Fruit fly (Drosophila melanogaster) whole organism: ENCODE results near the gene CG7173.

ENCODE experiments used
- CG8478 ChIP-seq: fragments of >200 bp; optimal IDR thresholded peaks from 2 replicates; lab custom pipeline; 2018; ENCODE audit warnings: inconsistent platforms
- Dll ChIP-seq: fragments of >200 bp; optimal IDR thresholded peaks from 2 replicates; lab custom pipeline; 2017
- EcR ChIP-seq, 2 experiments: fragments of >200 bp; optimal IDR thresholded peaks; 2 replicates each; lab custom pipeline; 2017; ENCODE audit warnings: missing biosample characterization in 2 of 2, missing genetic modification characterization in 2 of 2, missing genetic modification reagents in 2 of 2
- pan ChIP-seq: fragments of >200 bp; optimal IDR thresholded peaks from 2 replicates; lab custom pipeline; 2017
- psq ChIP-seq: fragments of >200 bp; optimal IDR thresholded peaks from 2 replicates; lab custom pipeline; 2017
- usp ChIP-seq: fragments of >200 bp; optimal IDR thresholded peaks from 2 replicates; lab custom pipeline; 2017; ENCODE audit warnings: missing biosample characterization, missing genetic modification characterization, mixed read lengths

Gene CG7173

DNA sequence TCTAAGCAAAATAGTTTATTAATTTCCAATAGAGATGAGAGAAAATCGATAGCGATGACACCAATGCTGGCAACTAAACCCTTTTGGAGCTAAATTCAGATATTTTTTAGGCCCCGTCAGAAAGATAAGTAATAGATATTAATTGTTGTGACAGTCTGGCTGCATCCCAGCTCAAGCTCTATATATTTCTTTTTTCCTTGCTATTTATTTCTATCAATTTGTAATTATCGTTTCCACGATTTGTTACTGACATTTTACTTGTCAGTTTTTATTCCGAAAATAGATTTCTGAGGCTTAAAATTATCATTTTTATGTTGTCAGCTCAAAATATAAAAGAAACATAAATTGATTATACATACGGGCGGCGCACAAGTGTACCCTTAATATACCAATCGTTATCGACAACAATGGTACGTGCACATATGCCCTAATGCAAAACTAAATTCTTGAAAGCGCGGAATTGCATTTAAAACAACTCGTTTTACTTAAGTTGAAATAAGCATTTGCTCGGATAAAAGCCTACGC is 10.9 kb upstream of the CG7173 start, which contains the start of the genes CRIF and SMC5:
Gene CRIF (minus strand): TSS at position 51 of the 525 bp plus-strand sequence.
Gene SMC5 (plus strand): TSS at position 329 of the 525 bp plus-strand sequence.
- no peak for TF ChIP-seq EcR (GFP tag; optimal IDR thresholded peaks at IDR 0.05; lab: Kevin White, UChicago)
- no peak for TF ChIP-seq psq
- TF ChIP-seq usp = no peak
- no peak for TF ChIP-seq pan (lab: Kevin White, UChicago)
- TF ChIP-seq Dll (lab: Kevin White, UChicago) = no peak
- no peak for TF ChIP-seq CG8478 (lab: Kevin White, UChicago)

DNA sequence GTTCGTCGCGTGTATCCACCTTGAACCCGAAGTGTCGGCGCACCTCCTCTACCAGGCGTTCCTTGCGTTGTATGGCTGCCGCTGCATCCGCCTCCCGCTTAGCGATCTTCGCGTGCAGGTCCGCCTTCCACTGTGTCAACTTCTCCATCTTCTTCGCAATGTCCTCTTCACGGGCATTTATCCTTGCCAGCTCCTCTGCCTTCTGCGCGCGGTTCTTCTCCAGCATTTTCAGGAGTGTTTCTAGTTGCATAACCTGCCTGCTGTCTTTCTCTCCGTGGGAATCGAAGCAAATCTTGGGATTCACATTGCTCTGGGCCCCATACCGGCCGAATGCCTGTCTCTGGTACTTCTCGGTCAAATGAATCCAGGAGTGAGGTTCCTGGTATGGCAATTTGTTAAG is 10.2 kb upstream of the CG7173 start:
- no peak for TF ChIP-seq CG8478 (lab: Kevin White, UChicago)
- TF ChIP-seq pan (lab: Kevin White, UChicago) = no peak
- TF ChIP-seq EcR (GFP tag; optimal IDR thresholded peaks at IDR 0.05; lab: Kevin White, UChicago) = no peak
- TF ChIP-seq usp = no peak
- no peak for TF ChIP-seq Dll (lab: Kevin White, UChicago)
- no peak for TF ChIP-seq psq

DNA sequence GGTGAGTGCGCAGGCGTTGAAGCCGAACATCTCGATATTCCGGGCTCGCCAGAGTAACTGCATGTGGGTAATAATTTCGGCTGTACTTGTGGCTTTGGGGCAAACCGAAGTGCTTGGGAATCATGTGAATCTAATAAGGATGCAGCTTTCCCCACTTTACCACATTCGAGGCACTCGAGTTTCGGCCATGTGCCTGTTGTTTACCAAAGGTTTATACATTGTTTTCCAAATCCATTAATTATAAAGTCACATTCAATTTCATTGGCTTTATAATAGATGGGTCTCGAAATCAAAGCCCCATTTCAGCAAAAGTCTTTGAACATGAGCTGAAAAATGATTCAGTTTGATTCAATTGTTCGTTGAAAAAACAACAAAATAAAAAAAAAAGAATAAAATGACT is 7.1 kb upstream of the CG7173 start, which contains the start of gene CG7634:
Gene CG7634 (plus strand): TSS at position 301 of the 400 bp plus-strand sequence.
- TF ChIP-seq usp = no peak
- no peak for TF ChIP-seq psq
- TF ChIP-seq pan (lab: Kevin White, UChicago) = no peak
- no peak for TF ChIP-seq CG8478 (lab: Kevin White, UChicago)
- no peak for TF ChIP-seq EcR (GFP tag; optimal IDR thresholded peaks at IDR 0.05; lab: Kevin White, UChicago)
- no peak for TF ChIP-seq Dll (lab: Kevin White, UChicago)

DNA sequence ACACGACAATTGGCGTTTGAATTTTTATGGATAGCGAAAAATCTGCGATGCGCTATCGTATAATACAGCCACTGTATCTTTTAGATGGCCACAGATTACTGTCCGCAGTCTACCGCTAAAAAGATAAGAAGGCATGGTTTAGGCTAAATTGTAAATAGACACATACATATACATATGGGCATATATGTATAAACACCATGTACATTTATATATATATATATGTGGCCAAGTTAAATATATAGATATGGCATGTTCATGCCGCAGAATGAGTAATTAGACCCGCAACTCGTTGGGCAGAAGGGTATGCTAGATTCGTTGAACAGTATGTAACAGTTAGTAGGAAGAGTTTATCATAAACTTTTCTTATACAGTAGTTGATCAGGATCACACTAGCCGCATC is 4.1 kb upstream of the CG7173 start, which contains the start of gene CapaR:
Gene CapaR (minus strand): TSS at position 101 of the 400 bp plus-strand sequence.
- TF ChIP-seq CG8478 (lab: Kevin White, UChicago) = no peak
- no peak for TF ChIP-seq usp
- TF ChIP-seq EcR (GFP tag; optimal IDR thresholded peaks at IDR 0.05; lab: Kevin White, UChicago) = no peak
- no peak for TF ChIP-seq Dll (lab: Kevin White, UChicago)
- no peak for TF ChIP-seq psq
- no peak for TF ChIP-seq pan (lab: Kevin White, UChicago)

DNA sequence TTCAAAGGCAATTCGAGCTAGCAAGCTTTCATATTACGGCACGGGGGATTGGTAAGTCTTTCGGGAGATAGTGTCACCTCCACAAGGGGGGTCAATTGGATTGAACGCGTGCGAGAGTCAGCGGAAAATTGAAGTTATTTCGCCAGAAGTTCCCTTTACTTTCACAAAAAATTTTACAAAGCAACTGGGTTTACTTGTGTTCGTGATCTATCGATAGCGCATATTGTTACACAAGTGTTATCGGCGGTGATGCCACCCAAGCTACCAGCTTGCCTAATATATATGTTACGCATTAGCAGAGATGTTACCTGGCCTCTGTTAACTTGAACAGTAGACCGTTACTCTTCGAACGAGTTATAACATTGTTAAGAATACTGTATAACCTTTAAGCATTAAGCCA is 3.3 kb downstream of the CG7173 start, which contains the start of gene Wnk:
Gene Wnk (minus strand): TSS at position 177 of the 400 bp plus-strand sequence.
- TF ChIP-seq pan (lab: Kevin White, UChicago) = no peak
- TF ChIP-seq usp = no peak
- TF ChIP-seq psq = no peak
- no peak for TF ChIP-seq EcR (GFP tag; optimal IDR thresholded peaks at IDR 0.05; lab: Kevin White, UChicago)
- no peak for TF ChIP-seq CG8478 (lab: Kevin White, UChicago)
- TF ChIP-seq Dll (lab: Kevin White, UChicago) = no peak

DNA sequence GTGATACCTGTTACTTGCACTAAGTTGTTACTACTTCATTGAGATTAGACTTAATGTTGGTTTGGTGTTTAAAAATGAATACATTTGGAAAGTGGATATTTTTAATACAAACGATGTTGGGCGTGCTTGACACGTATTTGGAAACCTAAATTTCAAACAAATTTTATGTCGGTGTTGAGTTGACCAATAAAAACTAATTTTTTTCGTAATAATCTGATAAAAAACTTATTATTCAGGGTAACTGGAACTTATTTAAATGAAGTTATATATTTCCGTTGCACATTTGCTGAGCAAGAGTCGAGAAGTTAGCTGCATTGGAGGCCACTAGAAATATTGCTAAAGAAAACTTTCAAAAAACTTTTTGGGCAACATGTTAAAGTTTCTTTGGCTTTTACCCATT is 16.0 kb downstream of the CG7173 start, which contains the start of gene CG33290:
Gene CG33290 (plus strand): TSS at position 301 of the 400 bp plus-strand sequence.
- no peak for TF ChIP-seq CG8478 (lab: Kevin White, UChicago)
- no peak for TF ChIP-seq EcR (GFP tag; optimal IDR thresholded peaks at IDR 0.05; lab: Kevin White, UChicago)
- TF ChIP-seq pan (lab: Kevin White, UChicago) = no peak
- no peak for TF ChIP-seq usp
- TF ChIP-seq Dll (lab: Kevin White, UChicago) = no peak
- TF ChIP-seq psq = no peak

DNA sequence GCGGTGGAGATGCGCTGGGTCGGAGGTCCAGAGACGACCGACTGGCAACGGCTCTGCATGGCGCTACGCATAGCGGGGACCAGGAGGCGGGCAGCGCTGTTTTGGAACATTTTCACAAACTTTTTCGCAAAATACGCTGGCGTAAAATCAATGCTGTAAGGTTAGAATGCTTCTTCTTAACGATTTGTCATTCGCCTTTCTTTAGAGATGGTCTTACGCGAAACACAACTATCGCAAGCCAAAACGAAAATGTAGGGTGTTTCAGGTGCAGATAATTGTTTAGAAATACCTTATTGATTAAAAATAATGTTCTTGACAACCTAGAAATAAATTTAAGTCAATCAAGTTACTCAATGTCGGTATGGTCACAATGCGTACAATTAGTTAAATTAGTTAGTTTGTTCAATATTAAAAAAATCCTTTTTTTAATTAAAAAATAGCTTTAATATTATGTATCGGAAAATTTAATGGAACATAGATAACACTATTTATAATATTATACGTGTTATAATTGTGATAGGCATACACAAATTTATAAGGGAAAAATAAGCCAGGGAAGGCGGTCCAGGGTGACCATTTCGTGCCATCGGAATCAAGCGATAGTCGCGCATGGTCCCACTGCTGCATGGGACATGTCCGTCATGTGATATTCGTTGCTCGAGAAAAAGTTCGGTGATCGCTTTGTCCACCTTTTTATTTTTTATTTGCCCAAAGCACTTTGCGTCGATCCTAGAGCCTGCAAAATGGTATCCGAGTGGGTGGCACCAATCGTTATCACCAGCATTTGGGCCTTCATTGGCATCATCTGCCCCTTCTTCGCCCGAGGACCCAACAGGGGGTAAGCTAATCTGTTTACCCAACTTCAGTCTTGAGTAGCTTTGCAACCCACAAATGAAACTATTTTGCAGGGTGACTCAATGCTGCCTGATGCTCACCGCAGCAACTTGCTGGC is 18.5 kb downstream of the CG7173 start, which contains the start of the genes COX8 and VhaM9.7-b:
Gene COX8 (minus strand): TSS at position 203 of the 952 bp plus-strand sequence.
Gene VhaM9.7-b (plus strand): TSS at position 618 of the 952 bp plus-strand sequence.
- TF ChIP-seq usp (no peak), pan (lab: Kevin White, UChicago) (no peak), Dll (lab: Kevin White, UChicago) (no peak), EcR (GFP tag; optimal IDR thresholded peaks at IDR 0.05; lab: Kevin White, UChicago) (no peak), psq (no peak), CG8478 (lab: Kevin White, UChicago) (no peak)

DNA sequence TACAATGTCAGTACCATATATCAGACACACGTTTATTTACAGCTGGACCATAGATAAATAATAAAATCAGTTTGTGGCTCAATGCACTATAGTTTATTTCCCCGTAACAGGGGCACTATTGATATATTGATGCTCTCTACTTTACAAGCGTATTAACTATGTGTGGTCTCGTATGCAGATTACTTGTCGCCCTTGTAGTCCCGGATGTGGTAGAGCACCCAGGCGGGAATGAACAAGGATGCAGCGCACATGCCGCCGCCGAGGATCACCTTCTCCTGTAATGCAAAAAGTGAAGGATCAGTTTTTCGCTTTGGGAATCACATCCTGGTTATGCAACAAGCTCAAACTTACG is 19.2 kb downstream of the CG7173 start:
- TF ChIP-seq usp = no peak
- no peak for TF ChIP-seq Dll (lab: Kevin White, UChicago)
- no peak for TF ChIP-seq pan (lab: Kevin White, UChicago)
- TF ChIP-seq psq = no peak
- TF ChIP-seq EcR (GFP tag; optimal IDR thresholded peaks at IDR 0.05; lab: Kevin White, UChicago) = no peak
- TF ChIP-seq CG8478 (lab: Kevin White, UChicago) = no peak

DNA sequence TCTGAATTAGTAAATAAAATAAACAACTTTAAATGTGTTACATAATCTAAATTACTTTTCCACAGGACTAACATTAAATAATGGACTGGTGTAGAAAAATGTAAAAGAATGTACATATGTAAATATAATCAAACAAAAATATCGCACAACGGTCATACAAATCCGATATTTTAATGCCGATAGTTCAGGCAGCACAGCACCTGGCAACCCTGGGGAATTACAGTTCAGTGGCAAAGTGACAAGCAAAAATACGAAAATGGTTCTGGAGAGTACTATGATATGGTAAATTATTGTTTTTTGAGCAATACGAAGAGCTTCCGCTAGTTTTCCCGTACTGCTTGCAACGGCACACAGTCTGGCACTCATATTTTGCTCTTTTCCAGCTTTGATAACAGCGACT is 21.2 kb downstream of the CG7173 start, which contains the start of gene Rpn10:
Gene Rpn10 (plus strand): TSS at position 144 of the 400 bp plus-strand sequence.
- TF ChIP-seq psq (no peak), CG8478 (lab: Kevin White, UChicago) (no peak), pan (lab: Kevin White, UChicago) (no peak), usp (no peak), Dll (lab: Kevin White, UChicago) (no peak), EcR (GFP tag; optimal IDR thresholded peaks at IDR 0.05; lab: Kevin White, UChicago) (no peak)

DNA sequence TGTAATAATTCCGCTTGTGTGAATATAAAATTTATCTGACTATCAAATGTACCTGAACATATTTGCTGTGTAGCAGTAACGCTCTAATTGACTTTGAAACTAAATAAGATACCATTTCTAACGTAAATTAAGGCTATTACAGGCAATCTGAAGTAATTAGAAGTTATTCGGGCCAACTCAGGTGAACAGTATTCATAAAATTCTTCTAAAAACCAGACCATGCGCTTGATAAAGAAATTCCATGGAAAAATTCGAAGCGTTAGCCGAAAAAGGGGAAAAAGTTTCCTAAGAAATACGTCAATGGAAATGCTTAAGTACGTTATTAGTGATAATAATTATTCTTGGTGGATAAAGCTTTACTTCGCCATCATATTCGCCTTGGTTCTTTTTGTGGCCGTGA is 23.7 kb downstream of the CG7173 start, which contains the start of gene ppk5:
Gene ppk5 (plus strand): TSS at position 301 of the 400 bp plus-strand sequence.
- TF ChIP-seq Dll (lab: Kevin White, UChicago) = no peak
- TF ChIP-seq pan (lab: Kevin White, UChicago) = no peak
- no peak for TF ChIP-seq CG8478 (lab: Kevin White, UChicago)
- no peak for TF ChIP-seq psq
- no peak for TF ChIP-seq usp
- no peak for TF ChIP-seq EcR (GFP tag; optimal IDR thresholded peaks at IDR 0.05; lab: Kevin White, UChicago)

DNA sequence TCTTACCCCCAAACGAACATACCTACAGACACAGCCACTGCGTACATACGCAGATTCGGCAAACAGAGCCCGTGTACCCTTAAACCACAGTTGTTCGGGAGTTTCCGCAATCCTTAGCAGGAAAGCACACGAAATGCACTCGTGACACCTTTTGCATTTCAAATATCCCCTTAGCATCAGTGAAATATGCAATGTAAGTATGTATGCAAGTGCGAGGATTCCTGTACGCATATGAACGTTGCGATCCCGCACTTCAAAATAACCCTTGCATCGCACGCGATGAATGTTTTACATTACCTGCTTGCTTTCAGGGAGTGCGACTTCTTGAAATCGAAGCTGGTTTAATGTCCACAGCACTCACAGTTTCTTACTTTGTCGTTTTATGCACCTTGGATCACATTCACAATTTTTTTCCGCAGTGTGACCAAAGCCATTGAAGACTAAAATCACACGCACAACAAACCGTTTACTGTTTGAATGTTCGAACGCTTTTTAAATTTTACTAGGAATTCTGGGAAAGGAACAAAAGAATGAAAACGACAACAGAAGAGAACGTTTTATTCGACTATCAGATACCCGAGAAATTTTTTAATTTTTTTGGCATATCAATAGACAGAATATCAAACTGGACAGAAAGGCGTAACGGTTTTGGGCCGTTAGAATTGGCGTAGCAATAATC is 24.6 kb downstream of the CG7173 start, which contains the start of gene Mkrn1:
Gene Mkrn1 (minus strand): TSS at position 444 of the 679 bp plus-strand sequence.
- TF ChIP-seq CG8478 (lab: Kevin White, UChicago) = no peak
- TF ChIP-seq EcR (GFP tag; optimal IDR thresholded peaks at IDR 0.05; lab: Kevin White, UChicago) = no peak
- no peak for TF ChIP-seq pan (lab: Kevin White, UChicago)
- no peak for TF ChIP-seq usp
- no peak for TF ChIP-seq psq
- TF ChIP-seq Dll (lab: Kevin White, UChicago) = no peak
